Worm (Caenorhabditis elegans) whole organism, L4 larva: ENCODE results near the gene srh-282.

Source experiments
- D1046.2 ChIP-seq: fragments of 200-800 bp; sonication (Bioruptor generic); IDR thresholded peaks from 2 replicates; pipeline ENCODE4 v1.3.6; 2022; ENCODE audit warnings: missing genetic modification characterization, missing compliant biosample characterization
- T26A8.4 ChIP-seq: fragments of 200-800 bp; sonication (Bioruptor generic); IDR thresholded peaks from 2 replicates; pipeline ENCODE4 v1.3.6; 2022; ENCODE audit warnings: missing genetic modification characterization, missing compliant biosample characterization
- aha-1 ChIP-seq: fragments of 150-350 bp; peaks from one replicate; lab custom pipeline; 2014; ENCODE audit warnings: missing biosample characterization, missing genetic modification characterization
- ama-1 ChIP-seq: fragments of 150-350 bp; optimal IDR thresholded peaks from 2 replicates; lab custom pipeline; 2014; ENCODE audit warnings: inconsistent platforms, mixed read lengths
- ceh-20 ChIP-seq: fragments of 200-800 bp; sonication (Bioruptor generic); IDR thresholded peaks from 2 replicates; pipeline ENCODE4 v1.3.6; 2022; ENCODE audit warnings: missing genetic modification reagents, missing genetic modification characterization, missing compliant biosample characterization
- ceh-32 ChIP-seq: sonication (generic microtip); optimal IDR thresholded peaks from 2 replicates; lab custom pipeline; 2016; ENCODE audit warnings: mild to moderate bottlenecking, missing genetic modification characterization, missing compliant biosample characterization; ENCODE audit not compliant: poor library complexity
- ceh-44 ChIP-seq: fragments of 200-800 bp; sonication (Bioruptor generic); IDR thresholded peaks from 2 replicates; pipeline ENCODE4 v1.3.6; 2022; ENCODE audit warnings: missing genetic modification reagents, missing genetic modification characterization, missing compliant biosample characterization
- daf-16 ChIP-seq, 3 experiments: sonication (generic microtip); optimal IDR thresholded peaks; 2 replicates each; lab custom pipeline; 2016 to 2017; ENCODE audit warnings: missing genetic modification characterization in 3 of 3, missing genetic modification reagents in 3 of 3, mild to moderate bottlenecking in 2 of 3, missing compliant biosample characterization in 2 of 3, missing biosample characterization in 1 of 3, moderate library complexity in 1 of 3
- dmd-6 ChIP-seq: fragments of 200-800 bp; sonication (Bioruptor generic); IDR thresholded peaks from 2 replicates; pipeline ENCODE4 v1.3.6; 2022; ENCODE audit warnings: missing genetic modification reagents, missing genetic modification characterization, missing compliant biosample characterization
- dmd-8 ChIP-seq: fragments of 200-800 bp; sonication (Bioruptor generic); IDR thresholded peaks from 2 replicates; pipeline ENCODE4 v1.3.6; 2022; ENCODE audit warnings: missing genetic modification characterization, missing compliant biosample characterization
- dpl-1 ChIP-seq: fragments of 150-350 bp; optimal IDR thresholded peaks from 2 replicates; lab custom pipeline; 2014; ENCODE audit warnings: missing biosample characterization, missing genetic modification reagents, missing genetic modification characterization
- duxl-1 ChIP-seq: sonication (generic microtip); optimal IDR thresholded peaks from 2 replicates; lab custom pipeline; 2016; ENCODE audit warnings: mild to moderate bottlenecking, missing genetic modification characterization, moderate library complexity, missing compliant biosample characterization; ENCODE audit not compliant: poor library complexity
- dve-1 ChIP-seq: sonication (generic microtip); optimal IDR thresholded peaks from 2 replicates; lab custom pipeline; 2017; ENCODE audit warnings: antibody characterized with exemption, mild to moderate bottlenecking, missing genetic modification characterization, missing compliant biosample characterization; ENCODE audit not compliant: insufficient read depth
- fos-1 ChIP-seq: fragments of 150-350 bp; optimal IDR thresholded peaks from 2 replicates; lab custom pipeline; 2014; ENCODE audit warnings: missing biosample characterization, missing genetic modification characterization
- gei-8 ChIP-seq: fragments of 200-800 bp; sonication (Bioruptor generic); optimal IDR thresholded peaks from 2 replicates; lab custom pipeline; 2018; ENCODE audit warnings: mild to moderate bottlenecking, missing genetic modification characterization, missing compliant biosample characterization
- hlh-11 ChIP-seq: fragments of 200-800 bp; sonication (Bioruptor generic); optimal IDR thresholded peaks from 2 replicates; lab custom pipeline; 2018; ENCODE audit warnings: mild to moderate bottlenecking, missing genetic modification characterization, missing compliant biosample characterization
- hlh-30 ChIP-seq: sonication (generic microtip); optimal IDR thresholded peaks from 2 replicates; lab custom pipeline; 2017; ENCODE audit warnings: antibody characterized with exemption, mild to moderate bottlenecking, missing genetic modification characterization, missing compliant biosample characterization; ENCODE audit not compliant: insufficient read depth
- hmg-1.1 ChIP-seq: fragments of 200-800 bp; sonication (Bioruptor generic); IDR thresholded peaks from 2 replicates; pipeline ENCODE4 v1.3.6; 2022; ENCODE audit warnings: missing genetic modification reagents, missing genetic modification characterization, missing compliant biosample characterization
- lim-7 ChIP-seq: fragments of 200-800 bp; sonication (Bioruptor generic); IDR thresholded peaks from 2 replicates; pipeline ENCODE4 v1.3.6; 2022; ENCODE audit warnings: missing genetic modification characterization, missing compliant biosample characterization
- lin-1 ChIP-seq: fragments of 200-800 bp; sonication (Bioruptor generic); IDR thresholded peaks from 2 replicates; pipeline ENCODE4 v1.3.6; 2022; ENCODE audit warnings: missing genetic modification reagents, missing genetic modification characterization, missing compliant biosample characterization
- lin-29 ChIP-seq: fragments of 200-800 bp; sonication (Bioruptor generic); IDR thresholded peaks from 2 replicates; pipeline ENCODE4 v1.3.6; 2022; ENCODE audit warnings: missing genetic modification reagents, missing genetic modification characterization, missing compliant biosample characterization
- lin-38 ChIP-seq: fragments of 200-800 bp; sonication (Bioruptor generic); IDR thresholded peaks from 2 replicates; pipeline ENCODE4 v1.3.6; 2022; ENCODE audit warnings: missing genetic modification reagents, missing genetic modification characterization, missing compliant biosample characterization
- madf-5 ChIP-seq, 2 experiments: fragments of 200-800 bp; sonication (Bioruptor generic); IDR thresholded peaks; 2 replicates each; pipeline ENCODE4 v1.3.6; 2022; ENCODE audit warnings: missing compliant biosample characterization in 2 of 2, missing genetic modification characterization in 2 of 2
- madf-9 ChIP-seq: fragments of 200-800 bp; sonication (Bioruptor generic); conservative IDR thresholded peaks from 2 replicates; pipeline ENCODE4 v1.3.6; 2022; ENCODE audit warnings: missing genetic modification reagents, missing genetic modification characterization, missing compliant biosample characterization
- mdl-1 ChIP-seq, 2 experiments: fragments of 150-350 bp in 1 of 2; sonication (generic microtip) in 1 of 2; optimal IDR thresholded peaks; 2 replicates each; lab custom pipeline; 2014 to 2017; ENCODE audit warnings: missing biosample characterization in 2 of 2, missing genetic modification characterization in 2 of 2
- mxl-3 ChIP-seq: fragments of 200-800 bp; sonication (Bioruptor generic); optimal IDR thresholded peaks from 2 replicates; lab custom pipeline; 2018; ENCODE audit warnings: mild to moderate bottlenecking, missing genetic modification characterization, missing compliant biosample characterization
- nhr-11 ChIP-seq: fragments of 150-350 bp; optimal IDR thresholded peaks from 2 replicates; lab custom pipeline; 2014; ENCODE audit warnings: missing biosample characterization, missing genetic modification characterization
- nhr-25 ChIP-seq: sonication (generic microtip); optimal IDR thresholded peaks from 2 replicates; lab custom pipeline; 2017; ENCODE audit warnings: missing genetic modification characterization, mild to moderate bottlenecking, missing compliant biosample characterization, antibody characterized with exemption, moderate library complexity, borderline replicate concordance; ENCODE audit not compliant: insufficient read depth
- nhr-28 ChIP-seq: fragments of 150-350 bp; optimal IDR thresholded peaks from 2 replicates; lab custom pipeline; 2014; ENCODE audit warnings: missing biosample characterization, missing genetic modification characterization
- nhr-42 ChIP-seq: fragments of 200-800 bp; sonication (Bioruptor generic); IDR thresholded peaks from 2 replicates; pipeline ENCODE4 v1.3.6; 2022; ENCODE audit warnings: missing genetic modification characterization, missing compliant biosample characterization
- pha-4 ChIP-seq, 2 experiments: fragments of 150-350 bp in 1 of 2; fragments of 200-800 bp in 1 of 2; sonication (Bioruptor generic) in 1 of 2; IDR thresholded peaks in 1 of 2; optimal IDR thresholded peaks in 1 of 2; 2 replicates each; pipeline versions ENCODE4 v1.3.6 to Lab custom; 2014 to 2022; ENCODE audit warnings: missing genetic modification characterization in 2 of 2, missing genetic modification reagents in 2 of 2, missing biosample characterization in 1 of 2, missing compliant biosample characterization in 1 of 2
- php-3 ChIP-seq: fragments of 200-800 bp; sonication (Bioruptor generic); IDR thresholded peaks from 2 replicates; pipeline ENCODE4 v1.3.6; 2022; ENCODE audit warnings: missing genetic modification reagents, missing genetic modification characterization, missing compliant biosample characterization
- pqm-1 ChIP-seq: sonication (generic microtip); optimal IDR thresholded peaks from 2 replicates; lab custom pipeline; 2017; ENCODE audit warnings: missing biosample characterization, missing genetic modification characterization
- set-16 ChIP-seq: fragments of 200-800 bp; sonication (Bioruptor generic); IDR thresholded peaks from 2 replicates; pipeline ENCODE4 v1.3.6; 2022; ENCODE audit warnings: missing genetic modification reagents, missing genetic modification characterization, missing compliant biosample characterization
- spr-3 ChIP-seq: fragments of 200-800 bp; sonication (Bioruptor generic); optimal IDR thresholded peaks from 2 replicates; lab custom pipeline; 2018; ENCODE audit warnings: mild to moderate bottlenecking, missing genetic modification characterization, missing compliant biosample characterization
- tra-1 ChIP-seq: fragments of 200-800 bp; sonication (Bioruptor generic); IDR thresholded peaks from 2 replicates; pipeline ENCODE4 v1.3.6; 2022; ENCODE audit warnings: missing genetic modification reagents, missing genetic modification characterization, missing compliant biosample characterization
- zfp-3 ChIP-seq: fragments of 200-800 bp; sonication (Bioruptor generic); conservative IDR thresholded peaks from 2 replicates; pipeline ENCODE4 v1.3.6; 2022; ENCODE audit warnings: missing genetic modification reagents, missing genetic modification characterization, missing compliant biosample characterization

srh-282 gene

DNA sequence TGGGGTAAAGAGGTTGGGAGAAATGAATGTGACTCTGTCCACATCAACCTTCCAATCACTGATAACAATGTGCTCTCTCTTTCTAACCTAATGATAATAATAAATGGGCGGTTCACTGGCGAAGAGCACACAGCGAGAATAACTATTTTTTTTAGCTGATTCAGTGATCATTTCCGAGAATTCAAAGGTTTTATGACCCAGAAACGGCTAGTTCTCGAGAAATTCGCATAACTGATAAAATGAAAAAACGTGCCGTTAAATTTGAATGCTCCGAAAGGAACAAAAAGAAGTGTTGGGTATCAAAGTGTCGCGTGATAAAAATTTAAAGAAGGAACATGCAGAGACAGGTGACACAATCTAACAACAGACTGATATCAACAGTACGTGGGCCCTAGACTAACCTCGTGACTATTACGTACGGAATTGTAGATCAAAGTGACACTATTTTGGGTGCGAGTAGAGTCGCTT is 22.6 kb upstream of the srh-282 start (continued):
- peak; percentile 89 for TF ChIP-seq hlh-11
- TF ChIP-seq spr-3 = no peak
- peak; percentile 44 for TF ChIP-seq mxl-3 (GFP tag; lab: Kevin White, UChicago)
- TF ChIP-seq aha-1 = peak; percentile 85
- no peak for TF ChIP-seq D1046.2 (GFP tag; lab: Robert Waterston, UW)
- no peak for TF ChIP-seq nhr-11 (tag; lab: Kevin White, UChicago)
- no peak for TF ChIP-seq madf-5 (GFP tag; IDR thresholded peaks at IDR 0.05; lab: Robert Waterston, UW)
- TF ChIP-seq lin-29 (GFP tag; lab: Robert Waterston, UW) = no peak
- no peak for TF ChIP-seq ceh-32 (tag; lab: Kevin White, UChicago)
- TF ChIP-seq zfp-3 = peak; percentile 23; the same call in 1 of the 2 replicates
- TF ChIP-seq madf-9 (GFP tag; lab: Robert Waterston, UW) = no peak

DNA sequence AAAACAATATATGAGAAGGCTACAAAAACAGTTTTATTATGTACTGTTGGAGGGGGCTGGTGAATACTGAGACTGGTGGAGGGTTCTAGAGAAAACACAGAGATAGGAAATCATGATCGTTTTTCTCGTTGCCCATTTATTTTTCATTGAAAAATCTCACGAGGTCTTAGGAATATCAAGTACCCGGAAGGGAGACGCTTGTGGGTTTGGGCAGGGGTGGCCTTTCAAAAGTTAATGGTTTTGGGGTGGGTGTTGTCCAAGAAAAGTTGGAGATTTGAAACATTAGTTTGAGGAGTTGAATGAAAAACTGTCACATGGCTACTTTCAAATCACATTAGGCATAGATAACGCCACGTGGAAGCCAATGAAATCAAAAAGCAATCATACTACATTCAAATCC is 21.5 kb upstream of the srh-282 start:
- TF ChIP-seq php-3 = 0 out of 2 replicates have a peak, but pooled peaks have one; percentile 12
- peak; percentile 6; the same call in 1 of the 2 replicates for TF ChIP-seq pha-4 (GFP tag; IDR thresholded peaks at IDR 0.05; lab: Robert Waterston, UW)
- TF ChIP-seq pha-4 (tag; optimal IDR thresholded peaks at IDR 0.05; lab: Kevin White, UChicago) = no peak
- no peak for TF ChIP-seq nhr-25 (tag; lab: Kevin White, UChicago)
- TF ChIP-seq nhr-42 (GFP tag; lab: Robert Waterston, UW) = no peak
- TF ChIP-seq fos-1 (tag; lab: Kevin White, UChicago) = no peak
- peak; percentile 14; the same call in 1 of the 2 replicates for TF ChIP-seq dmd-6 (GFP tag; lab: Robert Waterston, UW)
- TF ChIP-seq T26A8.4 = peak; percentile 28; the same call in 1 of the 2 replicates
- TF ChIP-seq hmg-1.1 (GFP tag; lab: Robert Waterston, UW) = 0 out of 2 replicates have a peak, but pooled peaks have one; percentile 14
- TF ChIP-seq gei-8 (GFP tag; lab: Kevin White, UChicago) = no peak
- TF ChIP-seq tra-1 (GFP tag; lab: Robert Waterston, UW) = 0 out of 2 replicates have a peak, but pooled peaks have one; percentile 6
- TF ChIP-seq ceh-20 (GFP tag; lab: Robert Waterston, UW) = 0 out of 2 replicates have a peak, but pooled peaks have one; percentile 12
- TF ChIP-seq nhr-28 = peak; percentile 54
- TF ChIP-seq lin-29 (GFP tag; lab: Robert Waterston, UW) = no peak
- peak; percentile 30 for TF ChIP-seq hlh-11
- no peak for TF ChIP-seq lin-38
- TF ChIP-seq mxl-3 (GFP tag; lab: Kevin White, UChicago) = peak; percentile 46
- peak; percentile 21 for TF ChIP-seq dve-1
- TF ChIP-seq ceh-32 (tag; lab: Kevin White, UChicago) = no peak
- TF ChIP-seq lin-1 (GFP tag; lab: Robert Waterston, UW) = peak; percentile 38; the same call in 1 of the 2 replicates
- TF ChIP-seq daf-16 (GFP tag; optimal IDR thresholded peaks at IDR 0.05; lab: Kevin White, UChicago) = no peak
- peak; percentile 20 for TF ChIP-seq daf-16 (tag; optimal IDR thresholded peaks at IDR 0.05; lab: Kevin White, UChicago)
- TF ChIP-seq duxl-1 (tag; lab: Kevin White, UChicago) = peak; percentile 25
- no peak for TF ChIP-seq ceh-44 (GFP tag; lab: Robert Waterston, UW)
- peak; percentile 35 for TF ChIP-seq hlh-30 (tag; lab: Kevin White, UChicago)
- no peak for TF ChIP-seq dpl-1 (GFP tag; lab: Kevin White, UChicago)
- TF ChIP-seq dmd-8 (GFP tag; lab: Robert Waterston, UW) = 0 out of 2 replicates have a peak, but pooled peaks have one; percentile 31
- TF ChIP-seq, all 104 proteins: peak for 16

DNA sequence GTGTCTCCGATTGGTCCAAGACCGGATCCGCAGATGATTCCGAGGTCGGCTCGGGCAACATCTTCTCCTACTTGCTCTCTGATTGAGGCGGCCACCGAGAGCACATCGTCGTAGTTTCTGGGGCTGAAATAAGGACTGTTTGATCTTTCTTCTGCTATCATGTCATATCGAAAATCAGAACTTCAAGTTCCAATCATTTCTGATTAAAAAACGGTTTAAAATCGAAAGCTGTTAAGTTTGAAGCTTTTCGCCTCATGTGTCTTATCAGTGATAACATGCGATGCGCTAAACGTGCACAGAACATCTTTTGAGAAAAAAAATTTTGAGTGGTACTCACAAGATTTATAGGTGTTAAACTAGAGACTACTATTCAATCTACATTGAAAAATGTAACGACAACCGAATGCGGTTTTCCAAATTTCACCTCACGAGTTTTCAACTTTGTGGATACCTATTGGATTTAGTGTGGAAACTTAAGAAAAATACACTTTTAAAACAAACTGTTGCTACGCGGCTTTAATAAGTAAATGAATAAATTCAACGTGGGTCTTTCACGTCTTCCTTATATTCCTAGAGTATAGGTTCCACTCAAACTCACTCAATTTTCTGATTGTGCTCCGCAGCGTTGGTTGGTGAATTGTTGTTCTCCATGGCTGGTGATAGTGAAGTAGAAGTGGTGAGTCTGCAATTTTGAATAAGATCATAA is 20.9 kb upstream of the srh-282 start:
- TF ChIP-seq ceh-32 (tag; lab: Kevin White, UChicago) (no peak), lim-7 (no peak), lin-1 (GFP tag; lab: Robert Waterston, UW) (0 out of 2 replicates have a peak, but pooled peaks have one; percentile 37), zfp-3 (0 out of 2 replicates have a peak, but pooled peaks have one; percentile 14), hlh-30 (tag; lab: Kevin White, UChicago) (peak; percentile 37), ama-1 (no peak), daf-16 (GFP tag; optimal IDR thresholded peaks at IDR 0.05; lab: Kevin White, UChicago) (peak in 1 of 2 experiments; percentile 3), daf-16 (tag; optimal IDR thresholded peaks at IDR 0.05; lab: Kevin White, UChicago) (peak; percentile 24), set-16 (GFP tag; lab: Robert Waterston, UW) (0 out of 2 replicates have a peak, but pooled peaks have one; percentile 8), mdl-1 (tag; optimal IDR thresholded peaks at IDR 0.05; lab: Kevin White, UChicago) (no peak), pqm-1 (tag; lab: Kevin White, UChicago) (peak; percentile 45), aha-1 (peak; percentile 88), dmd-6 (GFP tag; lab: Robert Waterston, UW) (peak; percentile 36), T26A8.4 (no peak), hlh-11 (peak; percentile 13), dve-1 (peak; percentile 43)
